Fruit fly (Drosophila melanogaster) whole organism, embryonic: ENCODE results near the gene CG7484.
A peak's percentile ranks its signal among the peaks of the same experiment; 100 is the strongest.

ENCODE experiments used
- B-H1 ChIP-seq: fragments of 200-800 bp; sonication (Bioruptor generic); IDR thresholded peaks from 3 replicates; pipeline ENCODE4 v1.3.6; 2022; ENCODE audit warnings: missing biosample characterization, missing genetic modification characterization
- BEAF-32 ChIP-seq: fragments of 200-800 bp; sonication (Bioruptor generic); optimal IDR thresholded peaks from 3 replicates; lab custom pipeline; 2017; ENCODE audit warnings: missing biosample characterization, missing genetic modification characterization, mild to moderate bottlenecking, moderate library complexity, missing genetic modification reagents
- CG10654 ChIP-seq: fragments of 200-800 bp; sonication (Bioruptor generic); optimal IDR thresholded peaks from 2 replicates; lab custom pipeline; 2016; ENCODE audit warnings: missing biosample characterization, missing genetic modification characterization
- CG12299 ChIP-seq: fragments of 200-800 bp; sonication (Bioruptor generic); optimal IDR thresholded peaks from 2 replicates; lab custom pipeline; 2018; ENCODE audit warnings: missing biosample characterization, mild to moderate bottlenecking, missing genetic modification characterization
- CG1233 ChIP-seq: fragments of 200-800 bp; sonication (Bioruptor generic); optimal IDR thresholded peaks from 4 replicates; lab custom pipeline; 2018; ENCODE audit warnings: missing biosample characterization, mild to moderate bottlenecking, missing genetic modification characterization
- CG12744 ChIP-seq: fragments of 200-800 bp; sonication (Bioruptor generic); optimal IDR thresholded peaks from 2 replicates; lab custom pipeline; 2016; ENCODE audit warnings: missing biosample characterization, missing genetic modification characterization
- CG13296 ChIP-seq: fragments of 200-800 bp; sonication (Bioruptor generic); optimal IDR thresholded peaks from 3 replicates; lab custom pipeline; 2018; ENCODE audit warnings: missing biosample characterization, mild to moderate bottlenecking, missing genetic modification characterization
- CG14014 ChIP-seq: fragments of 200-800 bp; sonication (Bioruptor generic); IDR thresholded peaks from 2 replicates; pipeline ENCODE4 v1.3.6; 2022; ENCODE audit warnings: missing biosample characterization, missing genetic modification characterization
- CG1647 ChIP-seq: fragments of 200-800 bp; sonication (Bioruptor generic); optimal IDR thresholded peaks from 3 replicates; lab custom pipeline; 2016; ENCODE audit warnings: missing biosample characterization, missing genetic modification characterization
- CG17361 ChIP-seq: fragments of 200-800 bp; sonication (Bioruptor generic); IDR thresholded peaks from 3 replicates; pipeline ENCODE4 v1.3.6; 2022; ENCODE audit warnings: missing biosample characterization, missing genetic modification characterization
- CG17568 ChIP-seq: fragments of 200-800 bp; sonication (Bioruptor generic); optimal IDR thresholded peaks from 2 replicates; lab custom pipeline; 2018; ENCODE audit warnings: missing biosample characterization, mild to moderate bottlenecking, missing genetic modification characterization, moderate library complexity
- CG18262 ChIP-seq: fragments of 200-800 bp; optimal IDR thresholded peaks from 3 replicates; lab custom pipeline; 2019; ENCODE audit warnings: missing biosample characterization, mild to moderate bottlenecking, missing genetic modification characterization, moderate library complexity
- CG2116 ChIP-seq: fragments of 200-800 bp; sonication (Bioruptor generic); optimal IDR thresholded peaks from 3 replicates; lab custom pipeline; 2018; ENCODE audit warnings: missing biosample characterization, mild to moderate bottlenecking, missing genetic modification characterization
- CG3065 ChIP-seq: fragments of 200-800 bp; sonication (Bioruptor generic); optimal IDR thresholded peaks from 2 replicates; lab custom pipeline; 2016; ENCODE audit warnings: missing biosample characterization, missing genetic modification characterization
- CG31224 ChIP-seq: fragments of 200-800 bp; sonication (Bioruptor generic); IDR thresholded peaks from 2 replicates; pipeline ENCODE4 v1.3.6; 2022; ENCODE audit warnings: missing biosample characterization, missing genetic modification characterization
- CG31441 ChIP-seq: fragments of 200-800 bp; sonication (Bioruptor generic); IDR thresholded peaks from 2 replicates; pipeline ENCODE4 v1.3.6; 2022; ENCODE audit warnings: missing biosample characterization, missing genetic modification characterization
- CG33557 ChIP-seq: fragments of 200-800 bp; sonication (Bioruptor generic); optimal IDR thresholded peaks from 2 replicates; lab custom pipeline; 2019; ENCODE audit warnings: missing biosample characterization, mild to moderate bottlenecking, missing genetic modification characterization, moderate library complexity
- CG4424 ChIP-seq: fragments of 200-800 bp; sonication (Bioruptor generic); optimal IDR thresholded peaks from 3 replicates; lab custom pipeline; 2016; ENCODE audit warnings: missing biosample characterization, missing genetic modification characterization
- CG5180 ChIP-seq: fragments of 200-800 bp; sonication (Bioruptor generic); optimal IDR thresholded peaks from 3 replicates; lab custom pipeline; 2017; ENCODE audit warnings: missing biosample characterization, missing genetic modification characterization, mild to moderate bottlenecking, moderate library complexity, missing genetic modification reagents
- CG6689 ChIP-seq: fragments of 200-800 bp; sonication (Bioruptor generic); IDR thresholded peaks from 2 replicates; pipeline ENCODE4 v1.3.6; 2022; ENCODE audit warnings: missing biosample characterization, missing genetic modification characterization
- CG8281 ChIP-seq: fragments of 200-800 bp; sonication (Bioruptor generic); optimal IDR thresholded peaks from 2 replicates; lab custom pipeline; 2018; ENCODE audit warnings: missing biosample characterization, mild to moderate bottlenecking, missing genetic modification characterization, moderate library complexity
- Dbx ChIP-seq: fragments of 200-800 bp; sonication (Bioruptor generic); IDR thresholded peaks from 3 replicates; pipeline ENCODE4 v1.3.6; 2022; ENCODE audit warnings: missing biosample characterization, missing genetic modification characterization
- Hr39 ChIP-seq: fragments of >200 bp; optimal IDR thresholded peaks from 2 replicates; lab custom pipeline; 2017
- Mes4 ChIP-seq: fragments of 200-800 bp; sonication (Bioruptor generic); optimal IDR thresholded peaks from 2 replicates; lab custom pipeline; 2016; ENCODE audit warnings: missing biosample characterization, missing genetic modification characterization
- Nf-YB ChIP-seq: fragments of 200-800 bp; sonication (Bioruptor generic); optimal IDR thresholded peaks from 3 replicates; lab custom pipeline; 2019; ENCODE audit warnings: missing biosample characterization, mild to moderate bottlenecking, missing genetic modification characterization, moderate library complexity
- Pdp1 ChIP-seq, 2 experiments: fragments of 200-800 bp; sonication (Bioruptor generic); optimal IDR thresholded peaks; 3 replicates each; lab custom pipeline; 2016; ENCODE audit warnings: missing biosample characterization in 2 of 2, missing genetic modification characterization in 2 of 2, mild to moderate bottlenecking in 1 of 2, moderate library complexity in 1 of 2
- Poxn ChIP-seq: fragments of 200-800 bp; sonication (Bioruptor generic); IDR thresholded peaks from 2 replicates; pipeline ENCODE4 v1.3.6; 2022; ENCODE audit warnings: missing biosample characterization, missing genetic modification characterization
- Rfx ChIP-seq: fragments of 200-800 bp; sonication (Bioruptor generic); IDR thresholded peaks from 2 replicates; pipeline ENCODE4 v1.3.6; 2022; ENCODE audit warnings: missing biosample characterization, missing genetic modification characterization
- ase ChIP-seq: fragments of 200-800 bp; sonication (Bioruptor generic); IDR thresholded peaks from 3 replicates; pipeline ENCODE4 v1.3.6; 2022; ENCODE audit warnings: missing biosample characterization, missing genetic modification characterization
- cg ChIP-seq: fragments of 200-800 bp; sonication (Bioruptor generic); optimal IDR thresholded peaks from 3 replicates; lab custom pipeline; 2019; ENCODE audit warnings: missing biosample characterization, mild to moderate bottlenecking, missing genetic modification characterization, moderate library complexity
- chm ChIP-seq: fragments of 200-800 bp; sonication (Bioruptor generic); IDR thresholded peaks from 2 replicates; pipeline ENCODE4 v1.3.6; 2022; ENCODE audit warnings: missing biosample characterization, missing genetic modification characterization
- dmrt11E ChIP-seq: fragments of 200-800 bp; sonication (Bioruptor generic); optimal IDR thresholded peaks from 3 replicates; lab custom pipeline; 2018; ENCODE audit warnings: missing biosample characterization, mild to moderate bottlenecking, missing genetic modification characterization, moderate library complexity
- dmrt99B ChIP-seq: fragments of 200-800 bp; sonication (Bioruptor generic); optimal IDR thresholded peaks from 2 replicates; lab custom pipeline; 2018; ENCODE audit warnings: missing biosample characterization, mild to moderate bottlenecking, missing genetic modification characterization, moderate library complexity
- en ChIP-seq: fragments of 200-800 bp; sonication (Bioruptor generic); optimal IDR thresholded peaks from 2 replicates; lab custom pipeline; 2016; ENCODE audit warnings: missing biosample characterization, missing genetic modification characterization
- fd64A ChIP-seq: fragments of 200-800 bp; sonication (Bioruptor generic); optimal IDR thresholded peaks from 3 replicates; lab custom pipeline; 2018; ENCODE audit warnings: missing biosample characterization, mild to moderate bottlenecking, missing genetic modification characterization
- gfzf ChIP-seq: fragments of 200-800 bp; sonication (Bioruptor generic); optimal IDR thresholded peaks from 2 replicates; lab custom pipeline; 2016; ENCODE audit warnings: missing biosample characterization, mild to moderate bottlenecking, missing genetic modification characterization, moderate library complexity
- grau ChIP-seq: fragments of 200-800 bp; optimal IDR thresholded peaks from 3 replicates; lab custom pipeline; 2019; ENCODE audit warnings: missing biosample characterization, mild to moderate bottlenecking, missing genetic modification characterization, moderate library complexity
- klu ChIP-seq: fragments of 200-800 bp; sonication (Bioruptor generic); IDR thresholded peaks from 2 replicates; pipeline ENCODE4 v1.3.6; 2022; ENCODE audit warnings: missing biosample characterization, missing genetic modification characterization
- lmd ChIP-seq: fragments of 200-800 bp; sonication (Bioruptor generic); IDR thresholded peaks from 2 replicates; pipeline ENCODE4 v1.3.6; 2022; ENCODE audit warnings: missing biosample characterization, missing genetic modification characterization
- lov ChIP-seq, 2 experiments: fragments of 200-800 bp in 1 of 2; fragments of >200 bp in 1 of 2; sonication (Bioruptor generic) in 1 of 2; IDR thresholded peaks in 1 of 2; optimal IDR thresholded peaks in 1 of 2; 2 replicates in 1 of 2; 3 replicates in 1 of 2; pipeline versions ENCODE4 v1.3.6 to Lab custom; 2017 to 2022; ENCODE audit warnings: missing biosample characterization in 1 of 2, missing genetic modification characterization in 1 of 2
- oc ChIP-seq: fragments of 200-800 bp; sonication (Bioruptor generic); optimal IDR thresholded peaks from 2 replicates; lab custom pipeline; 2018; ENCODE audit warnings: missing biosample characterization, mild to moderate bottlenecking, missing genetic modification characterization, moderate library complexity
- onecut ChIP-seq: fragments of 200-800 bp; sonication (Bioruptor generic); IDR thresholded peaks from 2 replicates; pipeline ENCODE4 v1.3.6; 2022; ENCODE audit warnings: missing biosample characterization, missing genetic modification characterization
- prd ChIP-seq, 3 experiments: fragments of >200 bp in 2 of 3; fragments of 200-800 bp in 1 of 3; sonication (Bioruptor generic) in 1 of 3; optimal IDR thresholded peaks in 2 of 3; IDR thresholded peaks in 1 of 3; 2 replicates in 2 of 3; 3 replicates in 1 of 3; pipeline versions ENCODE4 v1.3.6 to Lab custom; 2017 to 2022; ENCODE audit warnings: missing biosample characterization in 1 of 3, missing genetic modification characterization in 1 of 3
- rib ChIP-seq: fragments of 200-800 bp; sonication (Bioruptor generic); IDR thresholded peaks from 2 replicates; pipeline ENCODE4 v1.3.6; 2022; ENCODE audit warnings: missing biosample characterization, missing genetic modification characterization
- tio ChIP-seq: fragments of 200-800 bp; sonication (Bioruptor generic); optimal IDR thresholded peaks from 2 replicates; lab custom pipeline; 2017; ENCODE audit warnings: missing biosample characterization, missing genetic modification characterization, inconsistent platforms
- tx ChIP-seq: fragments of 200-800 bp; sonication (Bioruptor generic); optimal IDR thresholded peaks from 2 replicates; lab custom pipeline; 2016; ENCODE audit warnings: missing biosample characterization, missing genetic modification characterization
- zf30C ChIP-seq: fragments of 200-800 bp; sonication (Bioruptor generic); optimal IDR thresholded peaks from 3 replicates; lab custom pipeline; 2018; ENCODE audit warnings: missing biosample characterization, mild to moderate bottlenecking, missing genetic modification characterization

CG7484 gene

dm6 chr3L:17653701-17654667, at the start of gene CG7484, which contains the start of the genes Krn and Ndfip (continued):
- peak; percentile 78 for TF ChIP-seq CG1233 (GFP tag; lab: Kevin White, UChicago)
- peak; percentile 48 for TF ChIP-seq Mes4 (GFP tag; lab: Kevin White, UChicago)
- TF ChIP-seq B-H1 (GFP tag; lab: Robert Waterston, UW), result peak; percentile 68
- peak; percentile 79; the same call in 1 of the 2 replicates for TF ChIP-seq klu
- TF ChIP-seq CG5180, result peak; percentile 37
- peak; percentile 58 for TF ChIP-seq CG8281 (tag; lab: Kevin White, UChicago)
- TF ChIP-seq CG31224 (GFP tag; lab: Robert Waterston, UW), result peak; percentile 73
- no peak for TF ChIP-seq lov (optimal IDR thresholded peaks at IDR 0.05; lab: Kevin White, UChicago)
- no peak for TF ChIP-seq lov (GFP tag; IDR thresholded peaks at IDR 0.05; lab: Robert Waterston, UW)
- TF ChIP-seq Hr39 (lab: Kevin White, UChicago), result no peak
- peak; percentile 87 for TF ChIP-seq dmrt11E (tag; lab: Kevin White, UChicago)
- peak; percentile 89 for TF ChIP-seq dmrt99B (tag; lab: Kevin White, UChicago)
- peak; percentile 93 for TF ChIP-seq grau (tag; lab: Kevin White, UChicago)
- TF ChIP-seq ase (GFP tag; lab: Robert Waterston, UW), result peak; percentile 74
- peak; percentile 87 for TF ChIP-seq lmd (GFP tag; lab: Robert Waterston, UW)
- TF ChIP-seq fd64A (GFP tag; lab: Kevin White, UChicago), result no peak
- peak; percentile 92 for TF ChIP-seq CG17361 (GFP tag; lab: Robert Waterston, UW)
- peak; percentile 86 for TF ChIP-seq tio
- TF ChIP-seq CG3065 (GFP tag; lab: Kevin White, UChicago), result peak; percentile 72
- TF ChIP-seq Pdp1 (GFP tag; optimal IDR thresholded peaks at IDR 0.05; lab: Kevin White, UChicago), result peak; percentile 74 to 83
- TF ChIP-seq Dbx (GFP tag; lab: Robert Waterston, UW), result peak; percentile 94
- peak; percentile 83 for TF ChIP-seq CG12299 (tag; lab: Kevin White, UChicago)
- TF ChIP-seq oc, result peak; percentile 74
- no peak for TF ChIP-seq zf30C (GFP tag; lab: Kevin White, UChicago)
- peak; percentile 95 for TF ChIP-seq onecut (GFP tag; lab: Robert Waterston, UW)
- TF ChIP-seq CG18262 (tag; lab: Kevin White, UChicago), result peak; percentile 89
- peak; percentile 65 for TF ChIP-seq CG12744 (GFP tag; lab: Kevin White, UChicago)
- peak; percentile 72 for TF ChIP-seq tx (GFP tag; lab: Kevin White, UChicago)
- peak; percentile 29 for TF ChIP-seq en (GFP tag; lab: Kevin White, UChicago)
- TF ChIP-seq cg (GFP tag; lab: Kevin White, UChicago), result peak; percentile 63
- TF ChIP-seq BEAF-32, result peak; percentile 99
- peak; percentile 96 for TF ChIP-seq CG2116 (GFP tag; lab: Kevin White, UChicago)
- TF ChIP-seq rib (GFP tag; lab: Robert Waterston, UW), result peak; percentile 28
- peak; percentile 88 for TF ChIP-seq CG4424 (GFP tag; lab: Kevin White, UChicago)
- TF ChIP-seq chm (GFP tag; lab: Robert Waterston, UW), result peak; percentile 48; the same call in 1 of the 2 replicates
- TF ChIP-seq CG13296 (GFP tag; lab: Kevin White, UChicago), result peak; percentile 80
- peak; percentile 82 for TF ChIP-seq CG14014 (GFP tag; lab: Robert Waterston, UW)
- peak; percentile 72 for TF ChIP-seq Nf-YB (GFP tag; lab: Kevin White, UChicago)
- peak; percentile 86 for TF ChIP-seq CG33557 (GFP tag; lab: Kevin White, UChicago)
- TF ChIP-seq CG31441 (GFP tag; lab: Robert Waterston, UW), result peak; percentile 87
- TF ChIP-seq CG10654, result peak; percentile 81
- peak; percentile 86 for TF ChIP-seq CG6689
- TF ChIP-seq prd (optimal IDR thresholded peaks at IDR 0.05; lab: Kevin White, UChicago), result no peak
- peak; percentile 88 for TF ChIP-seq prd (GFP tag; IDR thresholded peaks at IDR 0.05; lab: Robert Waterston, UW)
- TF ChIP-seq Poxn, result peak; percentile 67; the same call in 1 of the 2 replicates
- no peak for TF ChIP-seq gfzf (GFP tag; lab: Kevin White, UChicago)
- peak; percentile 47 for TF ChIP-seq CG17568 (GFP tag; lab: Kevin White, UChicago)
- TF ChIP-seq Rfx (GFP tag; lab: Robert Waterston, UW), result peak; percentile 93
- TF ChIP-seq CG1647 (GFP tag; lab: Kevin White, UChicago), result peak; percentile 64
